Fruit fly (Drosophila melanogaster): Measurements from ENCODE around the gene CG9641.

Gene CG9641

DNA sequence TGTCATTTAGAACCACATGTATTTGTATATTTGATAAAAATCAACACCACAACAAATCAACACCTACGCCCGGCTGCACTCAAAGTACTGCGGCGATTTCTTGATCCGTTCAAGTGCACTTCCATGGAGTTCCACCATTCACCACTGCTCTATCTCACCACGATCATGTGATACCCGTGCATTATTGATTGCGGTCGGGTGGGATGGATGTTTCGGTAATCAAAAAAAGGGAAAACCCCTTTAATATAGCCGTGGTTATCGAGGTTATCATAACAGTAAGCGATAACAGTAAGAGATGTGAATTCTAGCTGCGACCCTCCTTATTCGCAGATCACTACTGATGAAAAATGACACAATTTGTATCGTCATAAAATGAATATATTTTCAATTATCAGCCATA, 41.5 kb upstream of the CG9641 start, which contains the start of the genes CG17224 and CG17264 (continued):
- TF ChIP-seq trem (tag; optimal IDR thresholded peaks at IDR 0.05) (peak; percentile 20), Dip2 (GFP tag; IDR thresholded peaks at IDR 0.05) (no peak), sr (GFP tag; IDR thresholded peaks at IDR 0.05) (peak; percentile 45; the same call in 1 of the 3 replicates)

DNA sequence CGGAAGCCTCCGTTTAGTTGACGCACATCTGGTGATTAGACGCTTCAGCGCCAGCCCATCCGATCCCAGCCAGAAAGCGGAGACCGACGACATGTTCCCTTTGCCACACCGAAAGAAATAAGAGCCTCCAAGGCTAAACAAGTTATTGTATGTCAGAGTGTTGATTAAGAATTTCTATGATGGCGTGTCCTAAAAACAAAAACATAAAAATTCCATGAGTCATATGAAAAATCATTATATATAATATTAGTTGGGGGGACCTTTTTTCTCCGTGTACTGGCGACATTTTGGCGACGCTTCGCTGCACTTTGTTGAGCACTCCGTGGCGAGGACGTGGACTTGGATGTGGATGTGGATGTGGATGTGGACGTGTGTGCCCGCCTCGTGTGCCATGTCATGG, 36.1 kb upstream of the CG9641 start:
- no peak for TF ChIP-seq lab (GFP tag; optimal IDR thresholded peaks at IDR 0.05)
- no peak for TF ChIP-seq ems (GFP tag; optimal IDR thresholded peaks at IDR 0.05)
- no peak for TF ChIP-seq oc (tag; optimal IDR thresholded peaks at IDR 0.05)
- no peak for TF ChIP-seq CG12155 (GFP tag; optimal IDR thresholded peaks at IDR 0.05)
- TF ChIP-seq Nf-YC (tag; optimal IDR thresholded peaks at IDR 0.05) = no peak
- TF ChIP-seq CG18262 (tag; optimal IDR thresholded peaks at IDR 0.05) = peak; percentile 42
- TF ChIP-seq CG10543 (GFP tag; optimal IDR thresholded peaks at IDR 0.05) = no peak
- TF ChIP-seq ttk (GFP tag; IDR thresholded peaks at IDR 0.05) = 0 out of 2 replicates have a peak, but pooled peaks have one; percentile 23
- no peak for TF ChIP-seq CG9437 (GFP tag; optimal IDR thresholded peaks at IDR 0.05)
- TF ChIP-seq ATbp (GFP tag; optimal IDR thresholded peaks at IDR 0.05) = no peak
- no peak for TF ChIP-seq Lhr (GFP tag; optimal IDR thresholded peaks at IDR 0.05)
- TF ChIP-seq zen (tag; optimal IDR thresholded peaks at IDR 0.05) = no peak
- no peak for TF ChIP-seq chm (GFP tag; IDR thresholded peaks at IDR 0.05)
- peak; percentile 49 for TF ChIP-seq dmrt11E (tag; optimal IDR thresholded peaks at IDR 0.05)
- no peak for TF ChIP-seq CG18619 (GFP tag; optimal IDR thresholded peaks at IDR 0.05)
- TF ChIP-seq CG10274 (GFP tag; optimal IDR thresholded peaks at IDR 0.05) = no peak
- peak; percentile 33; the same call in 1 of the 2 replicates for TF ChIP-seq Ptx1 (GFP tag; IDR thresholded peaks at IDR 0.05)
- TF ChIP-seq CG43689 (GFP tag; IDR thresholded peaks at IDR 0.05) = no peak
- TF ChIP-seq CG11085 (GFP tag; IDR thresholded peaks at IDR 0.05) = no peak
- TF ChIP-seq Antp (GFP tag; optimal IDR thresholded peaks at IDR 0.05) = no peak
- no peak for TF ChIP-seq CG8765 (GFP tag; IDR thresholded peaks at IDR 0.05)
- no peak for TF ChIP-seq CG17359 (tag; optimal IDR thresholded peaks at IDR 0.05)
- TF ChIP-seq CG13287 (GFP tag; IDR thresholded peaks at IDR 0.05; ENCODE audit: partially characterized antibody) = no peak
- no peak for TF ChIP-seq kah (GFP tag; optimal IDR thresholded peaks at IDR 0.05)
- TF ChIP-seq CG12299 (tag; optimal IDR thresholded peaks at IDR 0.05) = no peak
- no peak for TF ChIP-seq Six4 (GFP tag; optimal IDR thresholded peaks at IDR 0.05)
- TF ChIP-seq ase (GFP tag; IDR thresholded peaks at IDR 0.05) = no peak
- no peak for TF ChIP-seq CG8089 (GFP tag; optimal IDR thresholded peaks at IDR 0.05)
- TF ChIP-seq Dref (GFP tag; IDR thresholded peaks at IDR 0.05) = no peak
- no peak for TF ChIP-seq gsb (GFP tag; IDR thresholded peaks at IDR 0.05)
- TF ChIP-seq CG7372 (GFP tag; IDR thresholded peaks at IDR 0.05) = no peak
- TF ChIP-seq dati (GFP tag; IDR thresholded peaks at IDR 0.05) = no peak
- no peak for TF ChIP-seq CG17802 (tag; optimal IDR thresholded peaks at IDR 0.05)
- no peak for TF ChIP-seq Trl (optimal IDR thresholded peaks at IDR 0.05)
- no peak for TF ChIP-seq Trl (GFP tag; optimal IDR thresholded peaks at IDR 0.05)
- TF ChIP-seq crol (GFP tag; IDR thresholded peaks at IDR 0.05) = no peak
- no peak for TF ChIP-seq kni (GFP tag; optimal IDR thresholded peaks at IDR 0.05)
- no peak for TF ChIP-seq NK7.1 (GFP tag; optimal IDR thresholded peaks at IDR 0.05)
- no peak for TF ChIP-seq NfI (GFP tag; optimal IDR thresholded peaks at IDR 0.05)
- no peak for TF ChIP-seq Hey (tag; optimal IDR thresholded peaks at IDR 0.05)
- TF ChIP-seq pb (GFP tag; optimal IDR thresholded peaks at IDR 0.05) = no peak
- no peak for TF ChIP-seq kay (GFP tag; optimal IDR thresholded peaks at IDR 0.05)
- no peak for TF ChIP-seq odd (GFP tag; optimal IDR thresholded peaks at IDR 0.05)
- TF ChIP-seq CG4282 (GFP tag; optimal IDR thresholded peaks at IDR 0.05) = no peak
- TF ChIP-seq btn (GFP tag; optimal IDR thresholded peaks at IDR 0.05) = no peak
- TF ChIP-seq tio (GFP tag; optimal IDR thresholded peaks at IDR 0.05) = no peak
- TF ChIP-seq ewg (GFP tag; optimal IDR thresholded peaks at IDR 0.05) = no peak
- no peak for TF ChIP-seq Scr (GFP tag; IDR thresholded peaks at IDR 0.05; ENCODE audit: partially characterized antibody)

All from whole organism, embryonic.